Fruit fly (Drosophila melanogaster): ENCODE results near the gene CG34159.

CG34159 gene

dm6 chr2L:10246785-10247190 lies 42.7 kb upstream of the CG34159 start, which contains the start of gene chico (continued):
- no peak for TF ChIP-seq Hand (GFP tag; optimal IDR thresholded peaks at IDR 0.05)
- no peak for TF ChIP-seq CG9876 (GFP tag; optimal IDR thresholded peaks at IDR 0.05)
- no peak for TF ChIP-seq crp (GFP tag; optimal IDR thresholded peaks at IDR 0.05)
- peak; percentile 80 for TF ChIP-seq HLH4C (GFP tag; IDR thresholded peaks at IDR 0.05; ENCODE audit: partially characterized antibody)
- no peak for TF ChIP-seq Mrtf (GFP tag; IDR thresholded peaks at IDR 0.05)
- peak; percentile 18 for TF ChIP-seq CHES-1-like (GFP tag; optimal IDR thresholded peaks at IDR 0.05)
- no peak for TF ChIP-seq CG4328 (GFP tag; optimal IDR thresholded peaks at IDR 0.05)
- no peak for TF ChIP-seq CTCF (GFP tag; optimal IDR thresholded peaks at IDR 0.05)
- no peak for TF ChIP-seq CG11504 (tag; optimal IDR thresholded peaks at IDR 0.05)
- no peak for TF ChIP-seq Dfd (GFP tag; optimal IDR thresholded peaks at IDR 0.05)
- no peak for TF ChIP-seq CG13894 (tag; optimal IDR thresholded peaks at IDR 0.05)
- peak; percentile 64 for TF ChIP-seq Lhr (GFP tag; optimal IDR thresholded peaks at IDR 0.05)
- TF ChIP-seq dmrt11E (tag; optimal IDR thresholded peaks at IDR 0.05): no peak
- no peak for TF ChIP-seq Vsx1 (GFP tag; optimal IDR thresholded peaks at IDR 0.05)
- no peak for TF ChIP-seq CG9215 (GFP tag; IDR thresholded peaks at IDR 0.05)
- TF ChIP-seq shn (GFP tag; optimal IDR thresholded peaks at IDR 0.05): no peak
- no peak for TF ChIP-seq CG14441 (GFP tag; IDR thresholded peaks at IDR 0.05)
- TF ChIP-seq NFAT (GFP tag; IDR thresholded peaks at IDR 0.05): no peak
- TF ChIP-seq CG4360 (GFP tag; IDR thresholded peaks at IDR 0.05): no peak
- peak; percentile 74 for TF ChIP-seq E2f2 (GFP tag; IDR thresholded peaks at IDR 0.05)
- peak; percentile 15 for TF ChIP-seq cg (GFP tag; optimal IDR thresholded peaks at IDR 0.05)
- TF ChIP-seq bigmax (GFP tag; optimal IDR thresholded peaks at IDR 0.05): peak; percentile 13
- TF ChIP-seq CG12299 (tag; optimal IDR thresholded peaks at IDR 0.05): no peak
- TF ChIP-seq gsb (GFP tag; IDR thresholded peaks at IDR 0.05): no peak
- TF ChIP-seq NC2β (GFP tag; optimal IDR thresholded peaks at IDR 0.05): peak; percentile 15
- no peak for TF ChIP-seq stc (GFP tag; IDR thresholded peaks at IDR 0.05)
- no peak for TF ChIP-seq dimm (GFP tag; IDR thresholded peaks at IDR 0.05)
- TF ChIP-seq CG2120 (GFP tag; optimal IDR thresholded peaks at IDR 0.05): peak; percentile 23
- no peak for TF ChIP-seq CG6272 (GFP tag; IDR thresholded peaks at IDR 0.05)
- no peak for TF ChIP-seq crc (GFP tag; optimal IDR thresholded peaks at IDR 0.05)
- TF ChIP-seq CG9437 (GFP tag; optimal IDR thresholded peaks at IDR 0.05): no peak
- TF ChIP-seq sug (tag; optimal IDR thresholded peaks at IDR 0.05): peak; percentile 50
- no peak for TF ChIP-seq sc (optimal IDR thresholded peaks at IDR 0.05)
- no peak for TF ChIP-seq sc (GFP tag; optimal IDR thresholded peaks at IDR 0.05)
- TF ChIP-seq hth (optimal IDR thresholded peaks at IDR 0.05): no peak
- TF ChIP-seq CG12769 (tag; optimal IDR thresholded peaks at IDR 0.05): no peak
- no peak for TF ChIP-seq inv (GFP tag; IDR thresholded peaks at IDR 0.05; ENCODE audit: partially characterized antibody)
- no peak; the same call in 2 of the 3 replicates for TF ChIP-seq so (GFP tag; IDR thresholded peaks at IDR 0.05)
- TF ChIP-seq Six4 (GFP tag; optimal IDR thresholded peaks at IDR 0.05): no peak
- no peak for TF ChIP-seq CG10321 (GFP tag; IDR thresholded peaks at IDR 0.05)
- no peak for TF ChIP-seq dysf (GFP tag; IDR thresholded peaks at IDR 0.05)
- no peak for TF ChIP-seq kay (GFP tag; optimal IDR thresholded peaks at IDR 0.05)
- TF ChIP-seq chm (GFP tag; IDR thresholded peaks at IDR 0.05): no peak
- TF ChIP-seq CG12104 (GFP tag; optimal IDR thresholded peaks at IDR 0.05): no peak
- TF ChIP-seq CG13775 (GFP tag; optimal IDR thresholded peaks at IDR 0.05): no peak
- peak; percentile 51 for TF ChIP-seq HmgZ (tag; optimal IDR thresholded peaks at IDR 0.05)
- no peak for TF ChIP-seq CG16779 (GFP tag; IDR thresholded peaks at IDR 0.05)
- TF ChIP-seq bsh (GFP tag; optimal IDR thresholded peaks at IDR 0.05): no peak
- TF ChIP-seq CG8359 (GFP tag; optimal IDR thresholded peaks at IDR 0.05; ENCODE audit: borderline replicate concordance): no peak
- TF ChIP-seq unc-4 (GFP tag; IDR thresholded peaks at IDR 0.05; ENCODE audit: partially characterized antibody): peak; percentile 62
- TF ChIP-seq Oli (tag; optimal IDR thresholded peaks at IDR 0.05): no peak
- TF ChIP-seq CrebB (tag; optimal IDR thresholded peaks at IDR 0.05): no peak
- TF ChIP-seq CG3065 (GFP tag; optimal IDR thresholded peaks at IDR 0.05): no peak

All from whole organism, embryonic.